Fruit fly (Drosophila melanogaster) whole organism, embryonic: ENCODE data around the gene Cp18.

Experiments used
- Bdp1 ChIP-seq: fragments of 200-800 bp; sonication (Bioruptor generic); optimal IDR thresholded peaks from 3 replicates; lab custom pipeline; 2016; ENCODE audit warnings: missing biosample characterization, missing genetic modification characterization
- BtbVII ChIP-seq: fragments of 200-800 bp; sonication (Bioruptor generic); optimal IDR thresholded peaks from 3 replicates; lab custom pipeline; 2017; ENCODE audit warnings: missing biosample characterization, mild to moderate bottlenecking, missing genetic modification characterization
- CG11093 ChIP-seq: fragments of 200-800 bp; sonication (Bioruptor generic); IDR thresholded peaks from 3 replicates; pipeline ENCODE4 v1.3.6; 2022; ENCODE audit warnings: missing biosample characterization, missing genetic modification characterization
- CG13296 ChIP-seq: fragments of 200-800 bp; sonication (Bioruptor generic); optimal IDR thresholded peaks from 3 replicates; lab custom pipeline; 2018; ENCODE audit warnings: missing biosample characterization, mild to moderate bottlenecking, missing genetic modification characterization
- CG13424 ChIP-seq: fragments of 200-800 bp; sonication (Bioruptor generic); optimal IDR thresholded peaks from 2 replicates; lab custom pipeline; 2019; ENCODE audit warnings: missing biosample characterization, mild to moderate bottlenecking, missing genetic modification characterization, moderate library complexity
- CG13775 ChIP-seq: fragments of 200-800 bp; sonication (Bioruptor generic); optimal IDR thresholded peaks from 3 replicates; lab custom pipeline; 2017; ENCODE audit warnings: missing biosample characterization, mild to moderate bottlenecking, missing genetic modification characterization
- CG17361 ChIP-seq: fragments of 200-800 bp; sonication (Bioruptor generic); IDR thresholded peaks from 3 replicates; pipeline ENCODE4 v1.3.6; 2022; ENCODE audit warnings: missing biosample characterization, missing genetic modification characterization
- CG17912 ChIP-seq: fragments of 200-800 bp; sonication (Bioruptor generic); optimal IDR thresholded peaks from 2 replicates; lab custom pipeline; 2018; ENCODE audit warnings: missing biosample characterization, mild to moderate bottlenecking, missing genetic modification characterization
- CG18599 ChIP-seq: fragments of 200-800 bp; sonication (Bioruptor generic); optimal IDR thresholded peaks from 3 replicates; lab custom pipeline; 2017; ENCODE audit warnings: missing biosample characterization, missing genetic modification characterization, mild to moderate bottlenecking, moderate library complexity, missing genetic modification reagents
- CG31224 ChIP-seq: fragments of 200-800 bp; sonication (Bioruptor generic); IDR thresholded peaks from 2 replicates; pipeline ENCODE4 v1.3.6; 2022; ENCODE audit warnings: missing biosample characterization, missing genetic modification characterization
- CG32532 ChIP-seq: fragments of 200-800 bp; sonication (Bioruptor generic); IDR thresholded peaks from 2 replicates; pipeline ENCODE4 v1.3.6; 2022; ENCODE audit warnings: missing biosample characterization, missing genetic modification characterization
- CG32772 ChIP-seq: fragments of 200-800 bp; sonication (Bioruptor generic); IDR thresholded peaks from 2 replicates; pipeline ENCODE4 v1.3.6; 2022; ENCODE audit warnings: missing biosample characterization, missing genetic modification characterization
- CG4730 ChIP-seq: fragments of 200-800 bp; sonication (Bioruptor generic); IDR thresholded peaks from 2 replicates; pipeline ENCODE4 v1.3.6; 2022; ENCODE audit warnings: missing biosample characterization, missing genetic modification characterization
- CG6791 ChIP-seq: fragments of 200-800 bp; sonication (Bioruptor generic); IDR thresholded peaks from 3 replicates; pipeline ENCODE4 v1.3.6; 2022; ENCODE audit warnings: missing biosample characterization, missing genetic modification characterization; ENCODE audit not compliant: partially characterized antibody
- CG8478 ChIP-seq: fragments of >200 bp; optimal IDR thresholded peaks from 2 replicates; lab custom pipeline; 2018
- Chrac-16 ChIP-seq: fragments of 200-800 bp; sonication (Bioruptor generic); optimal IDR thresholded peaks from 3 replicates; lab custom pipeline; 2016; ENCODE audit warnings: missing biosample characterization, missing genetic modification characterization
- Dll ChIP-seq: fragments of 200-800 bp; sonication (Bioruptor generic); IDR thresholded peaks from 4 replicates; pipeline ENCODE4 v1.3.6; 2022; ENCODE audit warnings: missing biosample characterization, missing genetic modification characterization; ENCODE audit not compliant: partially characterized antibody
- GATAe ChIP-seq: fragments of 200-800 bp; sonication (Bioruptor generic); conservative IDR thresholded peaks from 2 replicates; pipeline ENCODE4 v1.3.6; 2022; ENCODE audit warnings: missing biosample characterization, missing genetic modification characterization
- Gug ChIP-seq: fragments of 200-800 bp; sonication (Bioruptor generic); IDR thresholded peaks from 4 replicates; pipeline ENCODE4 v1.3.6; 2022; ENCODE audit warnings: missing biosample characterization, missing genetic modification characterization
- HLH54F ChIP-seq: fragments of 200-800 bp; sonication (Bioruptor generic); optimal IDR thresholded peaks from 3 replicates; lab custom pipeline; 2016; ENCODE audit warnings: missing biosample characterization, missing genetic modification characterization
- Hr78 ChIP-seq, 2 experiments: fragments of 200-800 bp in 1 of 2; fragments of >200 bp in 1 of 2; sonication (Bioruptor generic) in 1 of 2; optimal IDR thresholded peaks; 2 replicates each; lab custom pipeline; 2017 to 2019; ENCODE audit warnings: missing biosample characterization in 2 of 2, missing genetic modification characterization in 2 of 2, mild to moderate bottlenecking in 1 of 2, moderate library complexity in 1 of 2
- Med ChIP-seq: fragments of 200-800 bp; sonication (Bioruptor generic); peaks from one replicate; lab custom pipeline; 2016; ENCODE audit warnings: missing biosample characterization, missing genetic modification characterization, mild to moderate bottlenecking, inconsistent platforms, moderate library complexity
- abd-A ChIP-seq: fragments of 200-800 bp; sonication (Bioruptor generic); optimal IDR thresholded peaks from 3 replicates; lab custom pipeline; 2019; ENCODE audit warnings: missing biosample characterization, mild to moderate bottlenecking, missing genetic modification characterization, moderate library complexity
- ac ChIP-seq: fragments of 200-800 bp; sonication (Bioruptor generic); optimal IDR thresholded peaks from 3 replicates; lab custom pipeline; 2017; ENCODE audit warnings: missing biosample characterization, mild to moderate bottlenecking, missing genetic modification characterization
- ash1 ChIP-seq: fragments of 200-800 bp; sonication (Bioruptor generic); optimal IDR thresholded peaks from 2 replicates; lab custom pipeline; 2018; ENCODE audit warnings: missing biosample characterization, mild to moderate bottlenecking, missing genetic modification characterization
- bcd ChIP-seq: fragments of 200-800 bp; sonication (Bioruptor generic); optimal IDR thresholded peaks from 2 replicates; lab custom pipeline; 2017; ENCODE audit warnings: missing biosample characterization, mild to moderate bottlenecking, missing genetic modification characterization
- cato ChIP-seq: fragments of 200-800 bp; sonication (Bioruptor generic); optimal IDR thresholded peaks from 2 replicates; lab custom pipeline; 2016; ENCODE audit warnings: missing biosample characterization, missing genetic modification characterization, borderline replicate concordance
- caup ChIP-seq: fragments of 200-800 bp; sonication (Bioruptor generic); optimal IDR thresholded peaks from 3 replicates; lab custom pipeline; 2017; ENCODE audit warnings: missing biosample characterization, mild to moderate bottlenecking, missing genetic modification characterization, moderate library complexity; ENCODE audit not compliant: severe bottlenecking
- crc ChIP-seq: fragments of 200-800 bp; sonication (Bioruptor generic); optimal IDR thresholded peaks from 2 replicates; lab custom pipeline; 2016; ENCODE audit warnings: missing biosample characterization, missing genetic modification characterization
- cwo ChIP-seq: fragments of 200-800 bp; sonication (Bioruptor generic); optimal IDR thresholded peaks from 3 replicates; lab custom pipeline; 2017; ENCODE audit warnings: missing biosample characterization, missing genetic modification characterization, mild to moderate bottlenecking, moderate library complexity, missing genetic modification reagents
- danr ChIP-seq: fragments of 200-800 bp; sonication (Bioruptor generic); IDR thresholded peaks from 2 replicates; pipeline ENCODE4 v1.3.6; 2022; ENCODE audit warnings: missing biosample characterization, missing genetic modification characterization
- dpn ChIP-seq, 2 experiments: fragments of 200-800 bp; sonication (Bioruptor generic); optimal IDR thresholded peaks; 3 replicates each; lab custom pipeline; 2016; ENCODE audit warnings: missing biosample characterization in 2 of 2, missing genetic modification characterization in 2 of 2
- eyg ChIP-seq: fragments of 200-800 bp; sonication (Bioruptor generic); optimal IDR thresholded peaks from 3 replicates; lab custom pipeline; 2016; ENCODE audit warnings: missing biosample characterization, missing genetic modification characterization
- ftz-f1 ChIP-seq: fragments of 200-800 bp; sonication (Bioruptor generic); optimal IDR thresholded peaks from 2 replicates; lab custom pipeline; 2016; ENCODE audit warnings: missing biosample characterization, missing genetic modification characterization
- fu2 ChIP-seq: fragments of 200-800 bp; sonication (Bioruptor generic); optimal IDR thresholded peaks from 2 replicates; lab custom pipeline; 2016; ENCODE audit warnings: missing biosample characterization, missing genetic modification characterization
- kah ChIP-seq: fragments of 200-800 bp; sonication (Bioruptor generic); optimal IDR thresholded peaks from 2 replicates; lab custom pipeline; 2018; ENCODE audit warnings: missing biosample characterization, mild to moderate bottlenecking, missing genetic modification characterization
- kni ChIP-seq: fragments of 200-800 bp; sonication (Bioruptor generic); optimal IDR thresholded peaks from 3 replicates; lab custom pipeline; 2017; ENCODE audit warnings: mild to moderate bottlenecking, missing biosample characterization, missing genetic modification reagents, missing genetic modification characterization
- lov ChIP-seq, 2 experiments: fragments of 200-800 bp in 1 of 2; fragments of >200 bp in 1 of 2; sonication (Bioruptor generic) in 1 of 2; IDR thresholded peaks in 1 of 2; optimal IDR thresholded peaks in 1 of 2; 2 replicates in 1 of 2; 3 replicates in 1 of 2; pipeline versions ENCODE4 v1.3.6 to Lab custom; 2017 to 2022; ENCODE audit warnings: missing biosample characterization in 1 of 2, missing genetic modification characterization in 1 of 2
- nom ChIP-seq: fragments of 200-800 bp; sonication (Bioruptor generic); optimal IDR thresholded peaks from 2 replicates; lab custom pipeline; 2017; ENCODE audit warnings: missing biosample characterization, missing genetic modification characterization, mild to moderate bottlenecking, moderate library complexity, missing genetic modification reagents
- pan ChIP-seq, 4 experiments: fragments of >200 bp in 3 of 4; fragments of 200-800 bp in 1 of 4; sonication (Bioruptor generic) in 1 of 4; optimal IDR thresholded peaks in 3 of 4; IDR thresholded peaks in 1 of 4; 2 replicates each; pipeline versions ENCODE4 v1.3.6 to Lab custom; 2017 to 2022; ENCODE audit warnings: missing biosample characterization in 2 of 4, missing genetic modification characterization in 2 of 4, mixed read lengths in 1 of 4
- sd ChIP-seq: fragments of 200-800 bp; sonication (Bioruptor generic); optimal IDR thresholded peaks from 3 replicates; lab custom pipeline; 2018; ENCODE audit warnings: missing biosample characterization, mild to moderate bottlenecking, missing genetic modification characterization, moderate library complexity
- ssp ChIP-seq: fragments of 200-800 bp; sonication (Bioruptor generic); IDR thresholded peaks from 2 replicates; pipeline ENCODE4 v1.3.6; 2022; ENCODE audit warnings: missing biosample characterization, missing genetic modification characterization
- sug ChIP-seq: fragments of 200-800 bp; optimal IDR thresholded peaks from 2 replicates; lab custom pipeline; 2019; ENCODE audit warnings: missing biosample characterization, mild to moderate bottlenecking, missing genetic modification characterization, moderate library complexity
- zfh1 ChIP-seq: fragments of 200-800 bp; sonication (Bioruptor generic); IDR thresholded peaks from 3 replicates; pipeline ENCODE4 v1.3.6; 2022; ENCODE audit warnings: missing biosample characterization, missing genetic modification characterization

Gene Cp18

DNA sequence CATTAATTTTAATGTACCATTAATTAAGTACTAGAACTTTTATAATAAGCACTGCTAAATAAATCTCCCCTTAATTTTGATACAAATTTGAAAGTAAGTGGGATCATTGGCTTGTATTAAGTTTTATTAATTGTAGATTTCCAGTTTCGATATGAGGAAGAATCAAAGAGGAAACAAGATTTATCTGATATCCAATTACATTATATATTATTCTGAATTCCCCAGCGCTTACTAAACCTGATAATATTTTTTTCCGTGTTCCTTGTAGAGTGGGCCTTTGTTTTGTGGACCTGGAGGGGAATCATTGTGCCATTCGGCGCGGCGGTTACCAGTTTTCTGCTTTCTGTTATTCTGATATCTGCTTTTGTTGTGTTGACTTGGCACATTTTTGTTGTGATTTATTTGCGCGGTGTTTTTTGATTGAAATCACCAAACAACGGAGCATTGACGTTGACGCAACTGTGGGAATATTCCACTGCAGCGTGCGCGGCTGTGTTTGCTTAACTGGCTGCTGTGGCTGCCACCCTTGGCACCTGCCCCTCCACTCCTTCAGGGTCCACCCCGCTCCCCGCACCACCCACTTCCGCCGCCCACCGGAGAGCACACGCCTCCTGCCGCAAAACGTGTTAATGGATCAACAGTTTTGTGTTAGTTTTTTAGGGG lies 42.0 kb upstream of the Cp18 start (continued):
- no peak for TF ChIP-seq HLH54F
- no peak for TF ChIP-seq CG11093 (GFP tag; lab: Robert Waterston, UW)

- peak; percentile 49 for TF ChIP-seq Med
- no peak for TF ChIP-seq ac
- no peak for TF ChIP-seq Chrac-16
- no peak for TF ChIP-seq BtbVII
- TF ChIP-seq GATAe, result no peak
- peak; percentile 17 for TF ChIP-seq sd (tag; lab: Kevin White, UChicago)
- TF ChIP-seq abd-A (tag; lab: Kevin White, UChicago), result no peak
- TF ChIP-seq Gug (GFP tag; lab: Robert Waterston, UW), result no peak
Measured at dm6 chr3L:8686646-8687045, 39.9 kb upstream of the Cp18 start.

- TF ChIP-seq zfh1 (GFP tag; lab: Robert Waterston, UW), result 0 out of 3 replicates have a peak, but pooled peaks have one; percentile 14
- no peak for TF ChIP-seq pan (optimal IDR thresholded peaks at IDR 0.05; lab: Kevin White, UChicago)
- peak in 1 of 2 experiments; percentile 24 for TF ChIP-seq pan (GFP tag; optimal IDR thresholded peaks at IDR 0.05 in 1 of 2, IDR thresholded peaks at IDR 0.05 in 1 of 2)
- peak; percentile 15 for TF ChIP-seq eyg (GFP tag; lab: Kevin White, UChicago)
- TF ChIP-seq caup (GFP tag; lab: Kevin White, UChicago), result peak; percentile 4
- no peak for TF ChIP-seq Bdp1
- TF ChIP-seq CG17361 (GFP tag; lab: Robert Waterston, UW), result no peak
- TF ChIP-seq CG4730, result no peak
- TF ChIP-seq dpn (GFP tag; optimal IDR thresholded peaks at IDR 0.05; lab: Kevin White, UChicago), result no peak
- TF ChIP-seq crc (GFP tag; lab: Kevin White, UChicago), result no peak
- TF ChIP-seq CG6791 (GFP tag; lab: Robert Waterston, UW), result 0 out of 3 replicates have a peak, but pooled peaks have one; percentile 10
- peak; percentile 5; the same call in 1 of the 2 replicates for TF ChIP-seq CG32532 (GFP tag; lab: Robert Waterston, UW)
- TF ChIP-seq CG18599 (GFP tag; lab: Kevin White, UChicago), result peak; percentile 26
- no peak for TF ChIP-seq ash1
- 0 out of 2 replicates have a peak, but pooled peaks have one; percentile 12 for TF ChIP-seq CG31224 (GFP tag; lab: Robert Waterston, UW)
- no peak for TF ChIP-seq Hr78 (GFP tag; optimal IDR thresholded peaks at IDR 0.05; lab: Kevin White, UChicago)
- TF ChIP-seq sug, result peak; percentile 6
- TF ChIP-seq CG13296 (GFP tag; lab: Kevin White, UChicago), result no peak
- peak; percentile 40 for TF ChIP-seq cwo (GFP tag; lab: Kevin White, UChicago)
- no peak for TF ChIP-seq CG17912
- peak; percentile 5 for TF ChIP-seq nom (GFP tag; lab: Kevin White, UChicago)
- no peak for TF ChIP-seq CG13424 (tag; lab: Kevin White, UChicago)
- no peak for TF ChIP-seq CG8478 (lab: Kevin White, UChicago)
- 0 out of 4 replicates have a peak, but pooled peaks have one; percentile 19 for TF ChIP-seq Dll
- TF ChIP-seq kni, result no peak
- TF ChIP-seq danr (GFP tag; lab: Robert Waterston, UW), result no peak
- TF ChIP-seq CG32772 (GFP tag; lab: Robert Waterston, UW), result peak; percentile 40; the same call in 1 of the 2 replicates
- no peak for TF ChIP-seq cato (GFP tag; lab: Kevin White, UChicago)
- no peak for TF ChIP-seq bcd
- TF ChIP-seq lov (optimal IDR thresholded peaks at IDR 0.05; lab: Kevin White, UChicago), result no peak
- no peak for TF ChIP-seq lov (GFP tag; IDR thresholded peaks at IDR 0.05; lab: Robert Waterston, UW)
- no peak for TF ChIP-seq Med
- TF ChIP-seq CG13775 (GFP tag; lab: Kevin White, UChicago), result no peak
- TF ChIP-seq ftz-f1, result peak; percentile 75
- TF ChIP-seq fu2 (GFP tag; lab: Kevin White, UChicago), result no peak
- no peak for TF ChIP-seq kah
- no peak for TF ChIP-seq ssp
Measured at dm6 chr3L:8688694-8689291, 37.8 kb upstream of the Cp18 start.
